Worm (Caenorhabditis elegans): ENCODE data around the gene bgnt-1.1.

DNA sequence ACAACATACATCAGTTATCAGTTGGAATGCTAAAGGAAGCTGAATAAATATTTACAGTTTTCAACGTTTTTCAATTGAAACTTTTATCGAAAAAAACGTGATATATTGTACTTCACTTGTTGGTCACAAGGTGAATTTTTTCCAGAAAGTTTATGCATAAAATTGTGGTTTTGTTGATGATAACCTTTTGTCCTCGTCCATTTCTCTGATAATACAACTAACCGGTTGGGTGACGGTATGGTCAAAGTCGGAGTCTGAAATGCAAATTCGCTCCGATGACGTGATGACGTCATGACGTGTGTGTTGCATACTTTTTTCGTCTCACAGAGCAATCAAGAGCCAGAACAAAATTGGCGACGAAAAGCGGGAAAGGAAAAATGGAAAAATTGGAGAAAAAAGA, 38.9 kb downstream of the bgnt-1.1 start:
- TF ChIP-seq ztf-23 (GFP tag; IDR thresholded peaks at IDR 0.05) (no peak), ztf-29 (GFP tag; IDR thresholded peaks at IDR 0.05) (no peak), T22C8.4 (GFP tag; IDR thresholded peaks at IDR 0.05) (no peak)

Measured in whole organism, midembryonic.